Worm (Caenorhabditis elegans): Measurements from ENCODE around the gene Y39A1A.2.

Y39A1A.2 gene

DNA sequence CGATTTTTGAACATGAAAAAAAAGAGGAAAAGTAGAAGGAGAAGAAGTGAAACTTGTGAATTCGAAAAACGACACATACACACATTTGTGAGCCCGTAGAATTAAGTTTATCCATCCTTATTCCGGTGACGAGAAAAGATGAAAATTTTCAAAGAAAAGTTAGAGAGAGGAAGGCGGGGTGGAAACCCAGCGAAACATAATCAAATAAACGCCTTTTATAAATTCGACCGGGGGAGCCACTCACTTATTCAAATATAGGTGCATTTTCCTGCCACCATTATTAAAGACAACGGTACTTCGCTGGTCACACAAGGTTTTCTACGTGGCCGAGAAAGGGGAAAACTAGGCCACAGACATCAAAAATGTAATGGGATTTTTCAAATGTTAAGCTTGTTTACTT is 19.9 kb downstream of the Y39A1A.2 start:
- TF ChIP-seq ceh-82 (tag; optimal IDR thresholded peaks at IDR 0.05) (no peak), lir-3 (tag; optimal IDR thresholded peaks at IDR 0.05) (no peak), dmd-9 (GFP tag; IDR thresholded peaks at IDR 0.05) (no peak), unc-130 (GFP tag; optimal IDR thresholded peaks at IDR 0.05) (no peak), ctbp-1 (GFP tag; IDR thresholded peaks at IDR 0.05) (0 out of 2 replicates have a peak, but pooled peaks have one; percentile 37)

DNA sequence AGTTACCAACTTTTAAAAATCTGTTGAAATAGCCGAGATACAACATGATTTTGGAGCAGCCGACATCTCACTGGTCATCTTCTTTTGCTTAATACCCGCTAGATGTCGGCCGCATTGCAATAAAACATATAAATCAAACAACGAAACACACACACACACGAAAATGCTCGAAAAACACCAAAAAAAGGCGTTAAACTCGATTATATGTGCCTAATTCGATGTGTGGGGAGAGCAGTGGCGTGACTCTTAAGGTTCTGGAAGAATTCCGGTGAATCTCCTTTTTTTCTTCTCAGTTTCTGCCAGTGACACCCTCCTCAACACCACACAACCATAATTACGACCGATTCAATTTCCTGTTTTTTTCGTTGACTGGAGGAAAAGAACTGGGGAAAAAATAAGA is 23.2 kb downstream of the Y39A1A.2 start:
- TF ChIP-seq aha-1 (tag) (peak; percentile 71), lin-29 (GFP tag; IDR thresholded peaks at IDR 0.05) (no peak), gei-8 (GFP tag; optimal IDR thresholded peaks at IDR 0.05) (no peak), unc-62 (GFP tag; optimal IDR thresholded peaks at IDR 0.05 in 1 of 2) (no peak), unc-62 (tag; optimal IDR thresholded peaks at IDR 0.05) (no peak), ceh-28 (tag; optimal IDR thresholded peaks at IDR 0.05) (no peak)

- TF ChIP-seq ceh-62 (tag; optimal IDR thresholded peaks at IDR 0.05), result no peak
- TF ChIP-seq set-16 (GFP tag; IDR thresholded peaks at IDR 0.05), result no peak
- TF ChIP-seq pha-4 (GFP tag; IDR thresholded peaks at IDR 0.05), result no peak
- TF ChIP-seq pha-4 (tag; optimal IDR thresholded peaks at IDR 0.05), result no peak
Measured at ce11 chrIII:10578873-10579272, 24.5 kb downstream of the Y39A1A.2 start.

DNA sequence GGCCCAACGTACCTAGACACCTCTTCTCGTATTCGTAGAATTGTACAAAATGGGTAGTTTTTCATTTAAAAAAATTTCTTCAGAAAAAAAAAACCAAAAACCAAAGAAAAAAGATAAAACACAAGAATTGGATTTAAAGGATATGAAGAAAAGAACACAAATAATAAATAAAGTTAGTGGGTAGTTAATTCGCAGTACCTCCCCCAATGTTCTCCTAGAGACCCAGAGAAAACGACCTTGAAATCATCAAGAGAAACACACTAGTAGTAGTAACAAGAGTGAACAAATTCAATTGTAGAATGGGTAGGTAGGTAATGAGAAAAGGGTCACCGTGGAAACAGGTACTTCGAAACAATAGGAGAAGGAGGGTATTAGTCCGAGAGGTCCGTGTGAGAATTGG is 25.6 kb downstream of the Y39A1A.2 start:
- TF ChIP-seq Y5F2A.4 (GFP tag; optimal IDR thresholded peaks at IDR 0.05) (no peak), ZK337.2 (GFP tag; IDR thresholded peaks at IDR 0.05) (no peak), nhr-48 (tag; optimal IDR thresholded peaks at IDR 0.05) (no peak), unc-62 (GFP tag; optimal IDR thresholded peaks at IDR 0.05 in 1 of 2) (peak in 1 of 2 experiments; percentile 72), unc-62 (tag; optimal IDR thresholded peaks at IDR 0.05) (no peak), F44E2.7 (GFP tag; IDR thresholded peaks at IDR 0.05) (no peak), pha-4 (GFP tag; IDR thresholded peaks at IDR 0.05) (no peak), pha-4 (tag; optimal IDR thresholded peaks at IDR 0.05) (no peak), daf-16 (GFP tag; optimal IDR thresholded peaks at IDR 0.05) (no peak), daf-16 (tag; optimal IDR thresholded peaks at IDR 0.05) (no peak), spr-1 (tag; optimal IDR thresholded peaks at IDR 0.05) (no peak)

ce11 chrIII:10576316-10576715 is 27.1 kb downstream of the Y39A1A.2 start:
- 0 out of 2 replicates have a peak, but pooled peaks have one; percentile 24 for TF ChIP-seq lin-38 (GFP tag; IDR thresholded peaks at IDR 0.05)

DNA sequence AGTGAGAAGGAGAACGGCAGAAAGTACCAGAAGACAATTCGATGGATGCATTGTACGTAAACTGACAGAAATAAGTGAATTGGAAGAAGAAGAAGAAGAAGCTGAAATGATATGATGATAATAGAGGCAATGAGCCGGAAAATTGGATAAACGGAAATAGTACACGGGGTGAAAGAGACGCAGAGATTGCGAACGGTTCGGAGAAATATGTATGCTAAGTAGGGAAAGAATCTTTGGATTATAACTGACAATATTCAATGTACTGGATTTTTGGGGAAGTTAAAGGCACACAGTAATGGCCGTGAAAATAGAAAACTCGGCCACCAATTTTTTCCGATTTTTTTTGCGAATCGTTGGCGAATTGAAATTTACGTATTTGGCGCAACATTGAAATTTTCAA is 28.0 kb downstream of the Y39A1A.2 start, which contains the start of gene Y45F3A.4:
TSS of gene Y45F3A.4 (minus strand) at position 101 of the 400 bp plus-strand sequence.
- TF ChIP-seq lin-29 (GFP tag; IDR thresholded peaks at IDR 0.05) (no peak), tra-1 (GFP tag; IDR thresholded peaks at IDR 0.05) (0 out of 2 replicates have a peak, but pooled peaks have one; percentile 8), mxl-3 (GFP tag; optimal IDR thresholded peaks at IDR 0.05) (no peak), ceh-82 (tag; optimal IDR thresholded peaks at IDR 0.05) (no peak)

ce11 chrIII:10569246-10569645 is 34.1 kb downstream of the Y39A1A.2 start:
- TF ChIP-seq saeg-2 (GFP tag; IDR thresholded peaks at IDR 0.05), result no peak
- no peak for TF ChIP-seq lsy-2 (tag; optimal IDR thresholded peaks at IDR 0.05)
- TF ChIP-seq dpl-1 (GFP tag; optimal IDR thresholded peaks at IDR 0.05), result no peak
- no peak for TF ChIP-seq dmd-8 (GFP tag; IDR thresholded peaks at IDR 0.05)
- no peak for TF ChIP-seq skn-1 (tag; optimal IDR thresholded peaks at IDR 0.05)
- no peak for TF ChIP-seq mxl-2 (GFP tag; conservative IDR thresholded peaks at IDR 0.05)
- no peak for TF ChIP-seq R02D3.7 (tag; optimal IDR thresholded peaks at IDR 0.05)
- no peak for TF ChIP-seq pqm-1 (tag; optimal IDR thresholded peaks at IDR 0.05)
- TF ChIP-seq pha-4 (GFP tag; IDR thresholded peaks at IDR 0.05), result no peak
- no peak for TF ChIP-seq pha-4 (tag; optimal IDR thresholded peaks at IDR 0.05)
- TF ChIP-seq hif-1 (tag; optimal IDR thresholded peaks at IDR 0.05), result no peak
